Worm (Caenorhabditis elegans) whole organism, late embryonic: ENCODE measurements around the gene epg-4.

Experiments used
- ama-1 ChIP-seq: fragments of 150-350 bp; optimal IDR thresholded peaks from 2 replicates; lab custom pipeline; 2014
- gmeb-2 ChIP-seq: sonication (generic microtip); optimal IDR thresholded peaks from 2 replicates; lab custom pipeline; 2016; ENCODE audit warnings: missing genetic modification characterization, inconsistent platforms, missing compliant biosample characterization
- lin-11 ChIP-seq: fragments of 200-800 bp; sonication (Bioruptor generic); optimal IDR thresholded peaks from 2 replicates; lab custom pipeline; 2018; ENCODE audit warnings: mild to moderate bottlenecking, missing genetic modification characterization, missing compliant biosample characterization

DNA sequence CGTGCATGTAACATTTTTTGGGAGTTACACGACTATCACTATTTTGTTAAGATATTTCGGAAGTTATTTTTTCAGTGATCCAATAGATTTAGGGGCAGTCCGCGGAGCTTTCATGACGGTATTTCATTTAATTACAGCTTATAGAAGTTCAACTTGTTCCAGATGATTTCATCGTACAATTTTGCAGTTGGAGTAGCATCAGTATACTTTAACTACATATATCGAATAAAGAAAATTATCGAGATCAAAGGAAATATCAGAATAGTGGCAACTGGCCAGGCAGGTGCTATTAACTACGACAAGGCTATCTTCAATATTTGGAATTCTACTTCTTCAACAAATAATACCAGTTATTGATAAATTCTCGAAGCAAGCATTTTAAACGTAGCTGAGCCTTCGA is 3.5 kb upstream of the epg-4 start:
- TF ChIP-seq lin-11 (no peak), gmeb-2 (tag; lab: Kevin White, UChicago) (no peak), ama-1 (lab: Kevin White, UChicago) (no peak)
